Worm (Caenorhabditis elegans) whole organism, late embryonic: ENCODE data around the gene ifa-3.

Source experiments
- K02D7.2 ChIP-seq: sonication (generic microtip); optimal IDR thresholded peaks from 2 replicates; lab custom pipeline; 2017; ENCODE audit warnings: mild to moderate bottlenecking, missing genetic modification characterization, missing compliant biosample characterization
- fkh-10 ChIP-seq: fragments of 150-350 bp; optimal IDR thresholded peaks from 2 replicates; lab custom pipeline; 2014; ENCODE audit warnings: missing biosample characterization, missing genetic modification reagents, missing genetic modification characterization
- hlh-13 ChIP-seq: fragments of 200-800 bp; sonication (Bioruptor generic); optimal IDR thresholded peaks from 2 replicates; lab custom pipeline; 2018; ENCODE audit warnings: mild to moderate bottlenecking, missing genetic modification characterization, missing compliant biosample characterization
- hlh-6 ChIP-seq: sonication (generic microtip); optimal IDR thresholded peaks from 2 replicates; lab custom pipeline; 2016; ENCODE audit warnings: missing genotype, missing genetic modification characterization, missing compliant biosample characterization
- nhr-11 ChIP-seq: fragments of 150-350 bp; optimal IDR thresholded peaks from 2 replicates; lab custom pipeline; 2014; ENCODE audit warnings: missing biosample characterization, missing genetic modification characterization
- npax-4 ChIP-seq: sonication (generic microtip); optimal IDR thresholded peaks from 2 replicates; lab custom pipeline; 2016; ENCODE audit warnings: missing genetic modification characterization, missing compliant biosample characterization
- unc-3 ChIP-seq, 2 experiments: fragments of 200-800 bp in 1 of 2; sonication (Bioruptor generic) in 1 of 2; sonication (generic microtip) in 1 of 2; conservative IDR thresholded peaks in 1 of 2; optimal IDR thresholded peaks in 1 of 2; 2 replicates each; pipeline versions ENCODE4 v1.3.6 to Lab custom; 2016 to 2022; ENCODE audit warnings: missing compliant biosample characterization in 2 of 2, missing genetic modification characterization in 2 of 2, missing genetic modification reagents in 1 of 2

DNA sequence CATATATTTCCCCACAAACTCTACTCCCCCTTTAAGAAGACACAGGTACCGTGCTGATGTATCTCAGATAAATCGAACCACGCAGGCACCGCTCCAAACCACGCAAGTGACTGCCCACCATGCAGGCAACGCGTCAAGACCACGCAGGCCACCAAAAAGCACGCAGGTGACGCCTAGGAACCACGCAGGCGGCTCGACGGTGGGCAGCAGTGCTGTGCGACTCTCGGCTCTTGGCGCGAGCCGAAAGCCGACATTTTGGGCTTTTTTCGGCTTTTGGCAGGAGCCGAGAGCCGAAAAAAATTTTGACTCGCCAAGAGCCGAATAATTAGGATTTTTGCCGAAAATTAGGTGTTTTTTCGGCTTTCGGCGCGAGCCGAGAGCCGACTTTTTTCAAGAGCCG is 26.7 kb downstream of the ifa-3 start:
- TF ChIP-seq npax-4 (tag; lab: Kevin White, UChicago) (no peak), fkh-10 (GFP tag; lab: Kevin White, UChicago) (no peak), unc-3 (GFP tag; conservative IDR thresholded peaks at IDR 0.05; lab: Robert Waterston, UW) (no peak), unc-3 (tag; optimal IDR thresholded peaks at IDR 0.05; lab: Kevin White, UChicago) (no peak), hlh-13 (no peak), nhr-11 (tag; lab: Kevin White, UChicago) (no peak), hlh-6 (tag; lab: Kevin White, UChicago) (no peak), K02D7.2 (no peak)
